Fruit fly (Drosophila melanogaster): ENCODE data around the gene Ip259.

Ip259 gene

DNA sequence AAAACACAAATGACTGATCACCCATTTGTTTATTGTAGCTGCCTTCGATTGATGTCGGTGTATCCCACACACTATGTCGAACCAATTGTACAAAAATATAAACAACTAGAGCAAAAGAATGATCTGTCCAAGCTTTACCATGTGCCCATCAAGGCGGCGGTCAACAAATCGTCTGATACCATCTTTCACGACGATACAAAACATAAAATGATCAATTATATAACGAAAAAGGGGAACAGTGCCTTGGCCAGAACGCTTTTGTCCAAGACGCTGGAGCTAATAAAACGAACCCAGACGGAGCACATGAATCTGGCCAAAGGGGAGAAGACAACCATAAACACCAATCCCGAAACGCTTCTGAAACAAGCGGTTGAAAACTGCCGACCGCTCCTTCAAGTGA lies 21.3 kb upstream of the Ip259 start:
- TF ChIP-seq Dip2 (GFP tag; IDR thresholded peaks at IDR 0.05) (no peak), Pdp1 (GFP tag; optimal IDR thresholded peaks at IDR 0.05) (peak in 1 of 2 experiments; percentile 93), MESR4 (GFP tag; optimal IDR thresholded peaks at IDR 0.05) (peak; percentile 49)

DNA sequence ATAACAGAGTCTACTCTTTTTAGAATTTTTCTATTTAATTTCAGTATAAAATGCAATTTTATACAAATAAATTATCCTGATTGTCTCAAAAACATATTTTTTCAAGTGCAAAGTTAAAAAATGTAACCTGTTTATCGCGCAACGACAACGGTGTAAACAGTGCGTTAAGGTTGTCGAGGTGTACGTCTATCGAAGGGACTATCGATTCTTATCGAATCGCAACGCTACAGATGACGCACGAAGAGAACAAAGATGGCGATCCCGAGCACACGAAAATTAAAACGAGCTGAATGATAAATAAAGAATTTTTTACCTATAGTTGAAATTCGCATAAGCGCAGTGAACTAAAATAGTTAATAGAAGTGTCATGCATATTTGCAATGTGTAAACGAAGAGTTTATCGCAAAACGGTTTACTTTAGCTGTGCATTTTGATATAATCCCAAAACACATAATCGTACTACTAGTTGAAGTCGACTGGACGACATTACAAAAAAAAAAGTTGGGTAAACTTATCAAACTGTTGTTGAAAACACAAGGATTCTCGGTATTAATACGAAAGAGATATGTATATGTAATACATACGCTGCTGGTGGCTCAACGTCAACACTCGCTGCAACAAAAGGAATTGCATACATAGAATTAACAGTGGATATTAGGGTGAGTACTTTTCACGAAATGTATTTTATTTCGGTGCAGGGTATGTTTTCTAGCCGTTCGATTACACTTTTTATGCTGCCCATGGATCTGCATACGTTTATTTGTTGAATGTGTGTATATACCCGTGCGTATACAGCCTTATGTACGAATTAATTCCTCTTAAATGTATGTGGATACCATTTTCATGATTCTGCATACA lies 20.1 kb upstream of the Ip259 start, which contains the start of gene da:
da (plus strand) TSS at position 237 of the 858 bp plus-strand sequence.
- TF ChIP-seq trh (GFP tag; optimal IDR thresholded peaks at IDR 0.05), result no peak
- TF ChIP-seq nau (GFP tag; optimal IDR thresholded peaks at IDR 0.05), result no peak
- peak; percentile 95 for TF ChIP-seq kay (GFP tag; optimal IDR thresholded peaks at IDR 0.05)
- TF ChIP-seq tin (GFP tag; optimal IDR thresholded peaks at IDR 0.05), result peak; percentile 62
- no peak for TF ChIP-seq z (GFP tag; IDR thresholded peaks at IDR 0.05)
- TF ChIP-seq CG18599 (GFP tag; optimal IDR thresholded peaks at IDR 0.05), result peak; percentile 45
- TF ChIP-seq CG4707 (GFP tag; optimal IDR thresholded peaks at IDR 0.05), result no peak
- TF ChIP-seq cg (GFP tag; optimal IDR thresholded peaks at IDR 0.05), result no peak
- peak; percentile 61 for TF ChIP-seq gro (GFP tag; optimal IDR thresholded peaks at IDR 0.05)
- peak; percentile 65 for TF ChIP-seq dmrt11E (tag; optimal IDR thresholded peaks at IDR 0.05)
- peak; percentile 70 for TF ChIP-seq mam (GFP tag; optimal IDR thresholded peaks at IDR 0.05)
- TF ChIP-seq ERR (GFP tag; optimal IDR thresholded peaks at IDR 0.05), result no peak
- TF ChIP-seq CG6654 (GFP tag; optimal IDR thresholded peaks at IDR 0.05), result no peak
- no peak for TF ChIP-seq bowl (GFP tag; IDR thresholded peaks at IDR 0.05)
- TF ChIP-seq wdn (GFP tag; IDR thresholded peaks at IDR 0.05), result peak; percentile 29; the same call in 1 of the 2 replicates
- peak; percentile 95 for TF ChIP-seq Ets97D (GFP tag; optimal IDR thresholded peaks at IDR 0.05)
- TF ChIP-seq mld (GFP tag; IDR thresholded peaks at IDR 0.05; ENCODE audit: partially characterized antibody), result no peak
- TF ChIP-seq gcm (GFP tag; optimal IDR thresholded peaks at IDR 0.05), result no peak
- no peak for TF ChIP-seq lab (GFP tag; optimal IDR thresholded peaks at IDR 0.05)
- peak; percentile 63; the same call in 1 of the 2 replicates for TF ChIP-seq CG10366 (GFP tag; IDR thresholded peaks at IDR 0.05)
- TF ChIP-seq TFAM (GFP tag; optimal IDR thresholded peaks at IDR 0.05), result no peak
- TF ChIP-seq eve (GFP tag; optimal IDR thresholded peaks at IDR 0.05), result peak in 1 of 2 experiments; percentile 76
- peak; percentile 64 for TF ChIP-seq CG13424 (tag; optimal IDR thresholded peaks at IDR 0.05)
- no peak for TF ChIP-seq lov (optimal IDR thresholded peaks at IDR 0.05)
- TF ChIP-seq lov (GFP tag; IDR thresholded peaks at IDR 0.05), result peak; percentile 64; the same call in 1 of the 3 replicates
- peak; percentile 61 for TF ChIP-seq Meics (GFP tag; optimal IDR thresholded peaks at IDR 0.05)
- peak; percentile 64 for TF ChIP-seq CG10654 (GFP tag; optimal IDR thresholded peaks at IDR 0.05)
- TF ChIP-seq CG14860 (GFP tag; IDR thresholded peaks at IDR 0.05; ENCODE audit: partially characterized antibody), result no peak
- TF ChIP-seq sqz (GFP tag; optimal IDR thresholded peaks at IDR 0.05), result no peak
- TF ChIP-seq GATAe (GFP tag; conservative IDR thresholded peaks at IDR 0.05), result no peak
- TF ChIP-seq NC2α (GFP tag; optimal IDR thresholded peaks at IDR 0.05), result no peak
- TF ChIP-seq Bdp1 (GFP tag; optimal IDR thresholded peaks at IDR 0.05), result no peak
- peak; percentile 96 for TF ChIP-seq CG1024 (GFP tag; IDR thresholded peaks at IDR 0.05)
- TF ChIP-seq sob (GFP tag; IDR thresholded peaks at IDR 0.05), result peak; percentile 62; the same call in 1 of the 2 replicates
- no peak; the same call in 1 of the 2 replicates for TF ChIP-seq Rx (GFP tag; IDR thresholded peaks at IDR 0.05)
- TF ChIP-seq Xbp1 (GFP tag; optimal IDR thresholded peaks at IDR 0.05), result peak; percentile 73
- TF ChIP-seq cato (GFP tag; optimal IDR thresholded peaks at IDR 0.05; ENCODE audit: borderline replicate concordance), result no peak
- TF ChIP-seq NfI (GFP tag; optimal IDR thresholded peaks at IDR 0.05), result peak; percentile 75
- no peak for TF ChIP-seq CG2202 (tag; optimal IDR thresholded peaks at IDR 0.05)
- no peak for TF ChIP-seq Doc3 (GFP tag; IDR thresholded peaks at IDR 0.05; ENCODE audit: partially characterized antibody)
- peak; percentile 92 for TF ChIP-seq Dref (GFP tag; IDR thresholded peaks at IDR 0.05)
- TF ChIP-seq tx (GFP tag; optimal IDR thresholded peaks at IDR 0.05), result peak; percentile 44
- TF ChIP-seq Atf-2 (GFP tag; optimal IDR thresholded peaks at IDR 0.05), result no peak
- TF ChIP-seq Nf-YC (tag; optimal IDR thresholded peaks at IDR 0.05), result peak; percentile 52
